Worm (Caenorhabditis elegans) whole organism, L1 larva: Measurements from ENCODE around the gene tric-1B.1.

Source experiments
- aly-2 ChIP-seq: fragments of 150-350 bp; optimal IDR thresholded peaks from 2 replicates; lab custom pipeline; 2014; ENCODE audit warnings: missing biosample characterization, missing genetic modification characterization
- ama-1 ChIP-seq: fragments of 150-350 bp; optimal IDR thresholded peaks from 2 replicates; lab custom pipeline; 2014
- ces-1 ChIP-seq: fragments of 150-350 bp; optimal IDR thresholded peaks from 2 replicates; lab custom pipeline; 2014; ENCODE audit warnings: missing biosample characterization, missing genetic modification reagents, missing genetic modification characterization
- egl-13 ChIP-seq: sonication (generic microtip); optimal IDR thresholded peaks from 2 replicates; lab custom pipeline; 2016; ENCODE audit warnings: missing genotype, missing genetic modification reagents, missing genetic modification characterization, missing compliant biosample characterization
- egl-27 ChIP-seq, 2 experiments: fragments of 150-350 bp in 1 of 2; sonication (generic microtip); optimal IDR thresholded peaks; 3 replicates each; lab custom pipeline; 2017 to 2018; ENCODE audit warnings: missing biosample characterization in 2 of 2, missing genetic modification characterization in 2 of 2, missing genetic modification reagents in 2 of 2
- jun-1 ChIP-seq: fragments of 150-350 bp; optimal IDR thresholded peaks from 2 replicates; lab custom pipeline; 2014; ENCODE audit warnings: missing biosample characterization, missing genetic modification reagents, missing genetic modification characterization
- nhr-77 ChIP-seq: fragments of 150-350 bp; optimal IDR thresholded peaks from 2 replicates; lab custom pipeline; 2014; ENCODE audit warnings: missing biosample characterization, missing genetic modification characterization
- nhr-84 ChIP-seq: sonication (generic microtip); optimal IDR thresholded peaks from 2 replicates; lab custom pipeline; 2017; ENCODE audit warnings: missing biosample characterization, missing genetic modification characterization
- snpc-4 ChIP-seq: fragments of 150-350 bp; optimal IDR thresholded peaks from 2 replicates; lab custom pipeline; 2014; ENCODE audit warnings: missing biosample characterization, missing genetic modification characterization
- unc-62 ChIP-seq: fragments of 150-350 bp; optimal IDR thresholded peaks from 2 replicates; lab custom pipeline; 2014; ENCODE audit warnings: missing biosample characterization, missing genetic modification reagents, missing genetic modification characterization
- unc-98 ChIP-seq: fragments of 200-800 bp; sonication (Bioruptor generic); IDR thresholded peaks from 2 replicates; pipeline ENCODE4 v1.3.6; 2022; ENCODE audit warnings: missing genetic modification characterization, missing compliant biosample characterization
- vab-15 ChIP-seq: sonication (generic microtip); optimal IDR thresholded peaks from 2 replicates; lab custom pipeline; 2017; ENCODE audit warnings: missing genotype, mild to moderate bottlenecking, missing genetic modification characterization, missing compliant biosample characterization
- zag-1 ChIP-seq: fragments of 150-350 bp; optimal IDR thresholded peaks from 2 replicates; lab custom pipeline; 2014; ENCODE audit warnings: missing biosample characterization, missing genetic modification characterization

- no peak for TF ChIP-seq unc-62
- no peak for TF ChIP-seq jun-1 (tag; lab: Kevin White, UChicago)
- no peak for TF ChIP-seq egl-13 (tag; lab: Kevin White, UChicago)
- no peak for TF ChIP-seq aly-2 (tag; lab: Kevin White, UChicago)
- no peak for TF ChIP-seq nhr-84 (tag; lab: Kevin White, UChicago)
- no peak for TF ChIP-seq vab-15 (tag; lab: Kevin White, UChicago)
- no peak for TF ChIP-seq egl-27 (tag; optimal IDR thresholded peaks at IDR 0.05; lab: Kevin White, UChicago)
- TF ChIP-seq ces-1 (GFP tag; lab: Kevin White, UChicago): no peak
- no peak for TF ChIP-seq ama-1 (lab: Kevin White, UChicago)
- no peak for TF ChIP-seq nhr-77 (tag; lab: Kevin White, UChicago)
- TF ChIP-seq zag-1 (tag; lab: Kevin White, UChicago): no peak
- TF ChIP-seq unc-98 (GFP tag; lab: Robert Waterston, UW): no peak
- TF ChIP-seq snpc-4 (tag; lab: Kevin White, UChicago): no peak
Observed at ce11 chrII:12264847-12265246, 1.2 kb downstream of the tric-1B.1 start.
